Fruit fly (Drosophila melanogaster) whole organism, embryonic: ENCODE data around the gene SclB.

Experiments
- CG11723 ChIP-seq: fragments of 200-800 bp; sonication (Bioruptor generic); optimal IDR thresholded peaks from 2 replicates; lab custom pipeline; 2017; ENCODE audit warnings: missing biosample characterization, mild to moderate bottlenecking, missing genetic modification characterization
- CG13287 ChIP-seq: fragments of 200-800 bp; sonication (Bioruptor generic); IDR thresholded peaks from 2 replicates; pipeline ENCODE4 v1.3.6; 2022; ENCODE audit warnings: missing biosample characterization, missing genetic modification characterization; ENCODE audit not compliant: partially characterized antibody
- CG7372 ChIP-seq: fragments of 200-800 bp; sonication (Bioruptor generic); IDR thresholded peaks from 2 replicates; pipeline ENCODE4 v1.3.6; 2022; ENCODE audit warnings: missing biosample characterization, missing genetic modification characterization
- CkIIα-i1 ChIP-seq: fragments of 200-800 bp; sonication (Bioruptor generic); IDR thresholded peaks from 2 replicates; pipeline ENCODE4 v1.3.6; 2022; ENCODE audit warnings: missing biosample characterization, missing genetic modification characterization
- Mad ChIP-seq: fragments of 200-800 bp; sonication (Bioruptor generic); optimal IDR thresholded peaks from 2 replicates; lab custom pipeline; 2016; ENCODE audit warnings: missing biosample characterization, missing genetic modification characterization
- seq ChIP-seq: fragments of 200-800 bp; sonication (Bioruptor generic); IDR thresholded peaks from 2 replicates; pipeline ENCODE4 v1.3.6; 2022; ENCODE audit warnings: missing biosample characterization, missing genetic modification characterization
- tin ChIP-seq: fragments of 200-800 bp; sonication (Bioruptor generic); optimal IDR thresholded peaks from 3 replicates; lab custom pipeline; 2016; ENCODE audit warnings: missing biosample characterization, missing genetic modification characterization
- ttk ChIP-seq: fragments of 200-800 bp; sonication (Bioruptor generic); IDR thresholded peaks from 2 replicates; pipeline ENCODE4 v2.1.2; 2022; ENCODE audit warnings: missing biosample characterization, missing genetic modification characterization

- no peak for TF ChIP-seq ttk (GFP tag; lab: Robert Waterston, UW)
- no peak for TF ChIP-seq CG11723 (GFP tag; lab: Kevin White, UChicago)
- no peak for TF ChIP-seq CkIIα-i1 (GFP tag; lab: Robert Waterston, UW)
- no peak for TF ChIP-seq seq (GFP tag; lab: Robert Waterston, UW)
- TF ChIP-seq CG7372 (GFP tag; lab: Robert Waterston, UW), result no peak
- TF ChIP-seq CG13287 (GFP tag; lab: Robert Waterston, UW), result no peak
- TF ChIP-seq tin, result no peak
- no peak for TF ChIP-seq Mad
Observed at dm6 chr2L:16889608-16890007, 51.8 kb downstream of the SclB start, which contains the start of gene CG42556.
